Worm (Caenorhabditis elegans) whole organism, late embryonic: Measurements from ENCODE around the gene T07F8.1.

Experiments used
- C08G9.2 ChIP-seq: sonication (generic microtip); optimal IDR thresholded peaks from 2 replicates; lab custom pipeline; 2016; ENCODE audit warnings: mild to moderate bottlenecking, missing genetic modification characterization, moderate library complexity, missing compliant biosample characterization
- C38D4.7 ChIP-seq: fragments of 200-800 bp; sonication (Bioruptor generic); optimal IDR thresholded peaks from 2 replicates; lab custom pipeline; 2018; ENCODE audit warnings: mild to moderate bottlenecking, missing genetic modification characterization, moderate library complexity, missing compliant biosample characterization
- K02D7.2 ChIP-seq: sonication (generic microtip); optimal IDR thresholded peaks from 2 replicates; lab custom pipeline; 2017; ENCODE audit warnings: mild to moderate bottlenecking, missing genetic modification characterization, missing compliant biosample characterization
- Y22D7AL.16 ChIP-seq: sonication (generic microtip); optimal IDR thresholded peaks from 2 replicates; lab custom pipeline; 2016; ENCODE audit warnings: missing genetic modification characterization, missing compliant biosample characterization
- ahr-1 ChIP-seq: sonication (generic microtip); optimal IDR thresholded peaks from 2 replicates; lab custom pipeline; 2016; ENCODE audit warnings: missing genetic modification characterization, missing compliant biosample characterization
- ama-1 ChIP-seq: fragments of 150-350 bp; optimal IDR thresholded peaks from 2 replicates; lab custom pipeline; 2014
- ceh-24 ChIP-seq: sonication (generic microtip); optimal IDR thresholded peaks from 2 replicates; lab custom pipeline; 2016; ENCODE audit warnings: mild to moderate bottlenecking, missing genetic modification characterization, missing compliant biosample characterization
- ceh-30 ChIP-seq: fragments of 150-350 bp; optimal IDR thresholded peaks from 2 replicates; lab custom pipeline; 2014; ENCODE audit warnings: missing biosample characterization, missing genetic modification characterization
- ceh-31 ChIP-seq: sonication (generic microtip); optimal IDR thresholded peaks from 2 replicates; lab custom pipeline; 2016; ENCODE audit warnings: missing genetic modification characterization, missing compliant biosample characterization
- ceh-34 ChIP-seq: sonication (generic microtip); optimal IDR thresholded peaks from 2 replicates; lab custom pipeline; 2016; ENCODE audit warnings: mild to moderate bottlenecking, missing genetic modification characterization, missing compliant biosample characterization
- ceh-45 ChIP-seq: fragments of 200-800 bp; sonication (Bioruptor generic); IDR thresholded peaks from 2 replicates; pipeline ENCODE4 v1.3.6; 2022; ENCODE audit warnings: missing genetic modification reagents, missing genetic modification characterization, missing compliant biosample characterization
- ceh-48 ChIP-seq: sonication (generic microtip); optimal IDR thresholded peaks from 2 replicates; lab custom pipeline; 2016; ENCODE audit warnings: missing genetic modification characterization, inconsistent platforms, missing compliant biosample characterization
- ceh-6 ChIP-seq: fragments of 200-800 bp; sonication (Bioruptor generic); optimal IDR thresholded peaks from 2 replicates; lab custom pipeline; 2018; ENCODE audit warnings: mild to moderate bottlenecking, missing genetic modification characterization, missing compliant biosample characterization
- ceh-9 ChIP-seq: sonication (generic microtip); optimal IDR thresholded peaks from 2 replicates; lab custom pipeline; 2016; ENCODE audit warnings: mild to moderate bottlenecking, missing genetic modification characterization, inconsistent platforms, missing compliant biosample characterization
- che-1 ChIP-seq: sonication (generic microtip); optimal IDR thresholded peaks from 2 replicates; lab custom pipeline; 2016; ENCODE audit warnings: mild to moderate bottlenecking, missing genetic modification characterization, missing compliant biosample characterization
- dmd-4 ChIP-seq: sonication (generic microtip); optimal IDR thresholded peaks from 2 replicates; lab custom pipeline; 2016; ENCODE audit warnings: borderline replicate concordance, missing genetic modification characterization, missing compliant biosample characterization
- dve-1 ChIP-seq: sonication (generic microtip); optimal IDR thresholded peaks from 2 replicates; lab custom pipeline; 2017; ENCODE audit warnings: antibody characterized with exemption, mild to moderate bottlenecking, missing genetic modification characterization, missing compliant biosample characterization
- elt-2 ChIP-seq: sonication (generic microtip); optimal IDR thresholded peaks from 2 replicates; lab custom pipeline; 2016; ENCODE audit warnings: missing genetic modification reagents, missing genetic modification characterization, missing compliant biosample characterization
- eyg-1 ChIP-seq: sonication (generic microtip); optimal IDR thresholded peaks from 2 replicates; lab custom pipeline; 2016; ENCODE audit warnings: missing genotype, missing genetic modification characterization, missing compliant biosample characterization
- fax-1 ChIP-seq: sonication (generic microtip); optimal IDR thresholded peaks from 2 replicates; lab custom pipeline; 2016; ENCODE audit warnings: missing genotype, missing genetic modification characterization, missing compliant biosample characterization
- fkh-6 ChIP-seq: sonication (generic microtip); optimal IDR thresholded peaks from 2 replicates; lab custom pipeline; 2016; ENCODE audit warnings: missing genetic modification characterization, missing compliant biosample characterization
- gmeb-2 ChIP-seq: sonication (generic microtip); optimal IDR thresholded peaks from 2 replicates; lab custom pipeline; 2016; ENCODE audit warnings: missing genetic modification characterization, inconsistent platforms, missing compliant biosample characterization
- hlh-13 ChIP-seq: fragments of 200-800 bp; sonication (Bioruptor generic); optimal IDR thresholded peaks from 2 replicates; lab custom pipeline; 2018; ENCODE audit warnings: mild to moderate bottlenecking, missing genetic modification characterization, missing compliant biosample characterization
- hlh-30 ChIP-seq: sonication (generic microtip); optimal IDR thresholded peaks from 2 replicates; lab custom pipeline; 2017; ENCODE audit warnings: antibody characterized with exemption, missing genetic modification characterization, missing compliant biosample characterization; ENCODE audit not compliant: insufficient read depth
- hlh-6 ChIP-seq: sonication (generic microtip); optimal IDR thresholded peaks from 2 replicates; lab custom pipeline; 2016; ENCODE audit warnings: missing genotype, missing genetic modification characterization, missing compliant biosample characterization
- lin-11 ChIP-seq: fragments of 200-800 bp; sonication (Bioruptor generic); optimal IDR thresholded peaks from 2 replicates; lab custom pipeline; 2018; ENCODE audit warnings: mild to moderate bottlenecking, missing genetic modification characterization, missing compliant biosample characterization
- madf-2 ChIP-seq: sonication (generic microtip); optimal IDR thresholded peaks from 2 replicates; lab custom pipeline; 2017; ENCODE audit warnings: missing genetic modification characterization, missing compliant biosample characterization
- mec-3 ChIP-seq: sonication (generic microtip); optimal IDR thresholded peaks from 2 replicates; lab custom pipeline; 2016; ENCODE audit warnings: borderline replicate concordance, missing genetic modification characterization, missing compliant biosample characterization
- nfya-1 ChIP-seq: sonication (generic microtip); optimal IDR thresholded peaks from 2 replicates; lab custom pipeline; 2017; ENCODE audit warnings: missing genetic modification characterization, mild to moderate bottlenecking, missing compliant biosample characterization, antibody characterized with exemption, moderate library complexity
- nhr-11 ChIP-seq: fragments of 150-350 bp; optimal IDR thresholded peaks from 2 replicates; lab custom pipeline; 2014; ENCODE audit warnings: missing biosample characterization, missing genetic modification characterization
- nhr-232 ChIP-seq: sonication (generic microtip); optimal IDR thresholded peaks from 2 replicates; lab custom pipeline; 2016; ENCODE audit warnings: missing genetic modification characterization, missing compliant biosample characterization
- odd-2 ChIP-seq: sonication (generic microtip); optimal IDR thresholded peaks from 2 replicates; lab custom pipeline; 2017; ENCODE audit warnings: antibody characterized with exemption, mild to moderate bottlenecking, missing genetic modification characterization, missing compliant biosample characterization
- pat-9 ChIP-seq: fragments of 200-800 bp; sonication (Bioruptor generic); optimal IDR thresholded peaks from 2 replicates; lab custom pipeline; 2018; ENCODE audit warnings: mild to moderate bottlenecking, missing genetic modification characterization, moderate library complexity, missing compliant biosample characterization
- pha-4 ChIP-seq: fragments of 150-350 bp; optimal IDR thresholded peaks from 2 replicates; lab custom pipeline; 2018; ENCODE audit warnings: missing biosample characterization, missing genetic modification reagents, missing genetic modification characterization
- pqm-1 ChIP-seq: sonication (generic microtip); optimal IDR thresholded peaks from 2 replicates; lab custom pipeline; 2016; ENCODE audit warnings: missing genetic modification characterization, missing compliant biosample characterization
- pros-1 ChIP-seq: fragments of 150-350 bp; optimal IDR thresholded peaks from 2 replicates; lab custom pipeline; 2014; ENCODE audit warnings: missing biosample characterization, missing genetic modification reagents, missing genetic modification characterization
- sox-2 ChIP-seq: fragments of 200-800 bp; sonication (Bioruptor generic); IDR thresholded peaks from 2 replicates; pipeline ENCODE4 v1.3.6; 2022; ENCODE audit warnings: missing genetic modification reagents, missing genetic modification characterization, missing compliant biosample characterization
- tbx-7 ChIP-seq: sonication (generic microtip); optimal IDR thresholded peaks from 2 replicates; lab custom pipeline; 2016; ENCODE audit warnings: missing genotype, missing genetic modification characterization, missing compliant biosample characterization
- ttx-3 ChIP-seq: sonication (generic microtip); optimal IDR thresholded peaks from 2 replicates; lab custom pipeline; 2016; ENCODE audit warnings: missing genetic modification reagents, missing genetic modification characterization, missing compliant biosample characterization
- unc-42 ChIP-seq: sonication (generic microtip); optimal IDR thresholded peaks from 2 replicates; lab custom pipeline; 2016; ENCODE audit warnings: missing genotype, missing genetic modification characterization, missing compliant biosample characterization
- unc-55 ChIP-seq: sonication (generic microtip); optimal IDR thresholded peaks from 2 replicates; lab custom pipeline; 2017; ENCODE audit warnings: missing biosample characterization, missing genetic modification reagents, missing genetic modification characterization
- unc-86 ChIP-seq: sonication (generic microtip); optimal IDR thresholded peaks from 2 replicates; lab custom pipeline; 2016; ENCODE audit warnings: missing genetic modification characterization, missing compliant biosample characterization
- zip-5 ChIP-seq: sonication (generic microtip); optimal IDR thresholded peaks from 2 replicates; lab custom pipeline; 2016; ENCODE audit warnings: missing genetic modification characterization, missing compliant biosample characterization
- ztf-16 ChIP-seq: sonication (generic microtip); optimal IDR thresholded peaks from 2 replicates; lab custom pipeline; 2017; ENCODE audit warnings: missing genetic modification characterization, missing compliant biosample characterization

T07F8.1 gene

DNA sequence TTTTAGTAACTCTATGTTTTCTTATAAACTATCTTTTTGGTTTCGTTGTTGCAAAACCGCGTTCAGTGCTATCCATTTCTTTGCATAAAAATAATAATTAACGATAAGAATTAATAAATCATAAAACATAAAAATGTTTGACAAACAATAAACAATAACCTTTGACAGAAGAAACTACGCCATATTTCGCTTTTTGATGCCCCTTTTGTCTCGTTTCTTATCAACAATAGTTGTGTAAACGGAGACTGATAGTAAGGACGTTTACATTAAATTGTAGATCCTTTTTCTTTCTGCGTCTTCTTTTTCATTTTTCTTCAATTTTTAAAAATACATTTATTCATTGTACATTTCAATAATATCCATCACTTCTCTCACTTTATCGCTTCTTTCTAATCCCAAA is 9.1 kb upstream of the T07F8.1 start:
- TF ChIP-seq ceh-24 (no peak), elt-2 (tag; lab: Kevin White, UChicago) (peak; percentile 74), sox-2 (GFP tag; lab: Robert Waterston, UW) (no peak), ztf-16 (no peak), ceh-9 (tag; lab: Kevin White, UChicago) (no peak)

DNA sequence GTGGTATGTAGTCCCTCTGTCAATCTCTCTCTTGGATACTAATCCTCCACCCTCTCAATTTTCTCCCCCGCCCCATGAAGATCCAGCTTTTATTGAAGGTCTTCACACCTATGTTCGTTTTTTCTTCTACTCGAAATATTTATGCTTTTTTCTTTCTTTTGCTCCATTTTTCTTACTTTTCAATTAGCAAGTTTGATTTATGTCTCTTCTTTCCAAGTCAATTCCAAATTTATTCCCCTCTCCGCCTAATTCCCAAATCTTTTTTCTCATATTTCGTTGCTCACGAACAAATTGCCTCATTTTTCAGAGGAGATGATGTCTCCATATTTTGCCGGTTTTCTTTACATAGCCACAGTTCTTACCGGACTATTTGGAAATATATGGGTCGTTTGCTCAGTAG is 3.9 kb upstream of the T07F8.1 start, which contains the start of gene npr-31:
Gene npr-31, plus strand, starts transcription at position 301 of the 400 bp plus-strand sequence.
- TF ChIP-seq unc-86 (tag; lab: Kevin White, UChicago) (no peak), hlh-6 (tag; lab: Kevin White, UChicago) (no peak), elt-2 (tag; lab: Kevin White, UChicago) (no peak), madf-2 (tag; lab: Kevin White, UChicago) (no peak), ceh-24 (no peak), fax-1 (no peak), C08G9.2 (no peak), pat-9 (no peak), unc-42 (tag; lab: Kevin White, UChicago) (no peak), mec-3 (tag; lab: Kevin White, UChicago) (no peak), ceh-30 (no peak), C38D4.7 (GFP tag; lab: Kevin White, UChicago) (no peak), nhr-232 (no peak), ama-1 (lab: Kevin White, UChicago) (no peak), pros-1 (no peak), hlh-30 (tag; lab: Kevin White, UChicago) (no peak), hlh-13 (GFP tag; lab: Kevin White, UChicago) (no peak), dve-1 (no peak)

DNA sequence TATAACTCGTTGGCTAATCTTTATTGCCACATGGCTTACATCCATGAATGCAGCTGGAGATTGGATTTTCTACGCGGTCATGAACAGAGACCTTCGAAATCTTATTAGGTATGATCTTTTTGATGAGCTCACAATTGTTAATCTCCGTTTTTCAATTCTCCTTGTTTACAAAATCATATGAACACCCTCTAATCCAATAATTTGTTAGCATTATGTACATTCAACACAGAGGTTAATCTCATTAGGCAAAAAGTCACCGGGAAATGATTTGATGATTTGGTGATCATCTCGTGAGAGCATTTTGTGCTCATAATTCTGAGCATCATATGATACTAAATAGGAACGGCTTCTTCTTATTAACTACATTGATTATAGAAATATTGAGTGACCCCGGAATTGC is 2.0 kb upstream of the T07F8.1 start:
- TF ChIP-seq Y22D7AL.16 (tag; lab: Kevin White, UChicago) (no peak), ahr-1 (tag; lab: Kevin White, UChicago) (no peak), nfya-1 (no peak), K02D7.2 (no peak), ceh-24 (no peak), nhr-11 (tag; lab: Kevin White, UChicago) (no peak), ceh-34 (tag; lab: Kevin White, UChicago) (no peak), ceh-45 (GFP tag; lab: Robert Waterston, UW) (no peak), pros-1 (no peak), tbx-7 (tag; lab: Kevin White, UChicago) (no peak), gmeb-2 (no peak), nhr-232 (no peak), hlh-30 (tag; lab: Kevin White, UChicago) (no peak), che-1 (tag; lab: Kevin White, UChicago) (no peak), ceh-31 (tag; lab: Kevin White, UChicago) (no peak), odd-2 (no peak)
- TF ChIP-seq, all 69 proteins: peak for 0

DNA sequence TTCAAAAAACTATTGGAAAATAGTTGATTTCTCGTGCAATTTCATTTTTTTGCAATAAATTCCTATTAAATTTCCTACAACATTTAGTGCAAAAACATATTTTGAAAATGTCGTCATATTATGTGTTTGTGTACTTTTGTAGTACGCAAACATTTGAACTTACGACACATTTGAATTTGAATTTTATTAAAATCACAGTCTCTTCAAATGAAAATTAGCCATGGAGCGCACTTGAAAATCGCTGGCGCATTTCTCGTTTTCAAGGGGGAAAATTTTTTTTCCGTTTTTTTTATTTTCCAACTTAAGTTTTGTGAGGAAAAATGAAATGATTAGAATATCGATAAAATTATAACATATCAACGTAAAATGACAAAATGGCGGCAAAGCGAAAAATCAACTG is 649 bp upstream of the T07F8.1 start:
- no peak for TF ChIP-seq zip-5

- TF ChIP-seq fkh-6 (tag; lab: Kevin White, UChicago) (peak; percentile 23), unc-55 (GFP tag; lab: Kevin White, UChicago) (peak; percentile 23), pqm-1 (tag; lab: Kevin White, UChicago) (no peak), tbx-7 (tag; lab: Kevin White, UChicago) (peak; percentile 22), odd-2 (no peak), ttx-3 (peak; percentile 72), lin-11 (tag; lab: Kevin White, UChicago) (peak; percentile 30), che-1 (tag; lab: Kevin White, UChicago) (peak; percentile 21), unc-86 (tag; lab: Kevin White, UChicago) (peak; percentile 70), nhr-232 (peak; percentile 20), K02D7.2 (peak; percentile 37), ceh-48 (tag; lab: Kevin White, UChicago) (peak; percentile 32), sox-2 (GFP tag; lab: Robert Waterston, UW) (no peak; the same call in 1 of the 2 replicates), ztf-16 (peak; percentile 49), dmd-4 (tag; lab: Kevin White, UChicago) (no peak), C38D4.7 (GFP tag; lab: Kevin White, UChicago) (peak; percentile 20), mec-3 (tag; lab: Kevin White, UChicago) (no peak), pha-4 (tag; lab: Kevin White, UChicago) (no peak), eyg-1 (no peak), ceh-6 (GFP tag; lab: Kevin White, UChicago) (peak; percentile 52)
Measured at ce11 chrII:7151969-7152631, 3.9 kb downstream of the T07F8.1 start, which contains the start of gene fust-1. Gene fust-1 (plus strand): TSS chrII:7152581.
